Worm (Caenorhabditis elegans) whole organism, L2 larva: ENCODE data around the gene kdin-1.
A peak's percentile ranks its signal among the peaks of the same experiment; 100 is the strongest.
"Not testable (repeated sequence)": the region's sequence is repeated elsewhere in the genome, so short reads cannot be mapped to it uniquely, and the experiment has no call there.

Source experiments
- C34F6.9 ChIP-seq: fragments of 150-350 bp; optimal IDR thresholded peaks from 2 replicates; lab custom pipeline; 2014; ENCODE audit warnings: missing biosample characterization, missing genetic modification characterization
- F13H6.1 ChIP-seq: sonication (generic microtip); optimal IDR thresholded peaks from 2 replicates; lab custom pipeline; 2016; ENCODE audit warnings: missing genetic modification characterization, missing compliant biosample characterization
- Y55F3AM.14 ChIP-seq: fragments of 200-800 bp; sonication (Bioruptor generic); optimal IDR thresholded peaks from 2 replicates; lab custom pipeline; 2018; ENCODE audit warnings: mild to moderate bottlenecking, missing genetic modification characterization, missing compliant biosample characterization
- ZK546.5 ChIP-seq: sonication (generic microtip); optimal IDR thresholded peaks from 2 replicates; lab custom pipeline; 2017; ENCODE audit warnings: missing biosample characterization, missing genetic modification characterization
- alr-1 ChIP-seq: fragments of 150-350 bp; optimal IDR thresholded peaks from 2 replicates; lab custom pipeline; 2014; ENCODE audit warnings: missing biosample characterization, missing genetic modification characterization
- ama-1 ChIP-seq: fragments of 150-350 bp; optimal IDR thresholded peaks from 2 replicates; lab custom pipeline; 2018; ENCODE audit warnings: inconsistent platforms
- ceh-16 ChIP-seq: fragments of 150-350 bp; optimal IDR thresholded peaks from 2 replicates; lab custom pipeline; 2014; ENCODE audit warnings: missing biosample characterization, missing genetic modification characterization
- crh-2 ChIP-seq: sonication (generic microtip); optimal IDR thresholded peaks from 2 replicates; lab custom pipeline; 2017; ENCODE audit warnings: missing biosample characterization, missing genetic modification characterization
- egl-27 ChIP-seq: sonication (generic microtip); optimal IDR thresholded peaks from 3 replicates; lab custom pipeline; 2017; ENCODE audit warnings: missing biosample characterization, missing genetic modification reagents, missing genetic modification characterization
- elt-1 ChIP-seq: fragments of 150-350 bp; optimal IDR thresholded peaks from 2 replicates; lab custom pipeline; 2014; ENCODE audit warnings: missing biosample characterization, missing genetic modification characterization
- gmeb-1 ChIP-seq: fragments of 150-350 bp; optimal IDR thresholded peaks from 2 replicates; lab custom pipeline; 2014; ENCODE audit warnings: missing biosample characterization, missing genetic modification characterization
- lin-11 ChIP-seq: fragments of 150-350 bp; sonication (generic microtip); optimal IDR thresholded peaks from 2 replicates; lab custom pipeline; 2014; ENCODE audit warnings: missing biosample characterization, missing genetic modification characterization, inconsistent platforms, mixed read lengths
- lin-13 ChIP-seq: fragments of 150-350 bp; optimal IDR thresholded peaks from 2 replicates; lab custom pipeline; 2014; ENCODE audit warnings: missing biosample characterization, missing genetic modification reagents, missing genetic modification characterization
- lsy-2 ChIP-seq, 2 experiments: fragments of 150-350 bp in 1 of 2; sonication (generic microtip) in 1 of 2; optimal IDR thresholded peaks; 2 replicates each; lab custom pipeline; 2014 to 2017; ENCODE audit warnings: missing biosample characterization in 2 of 2, missing genetic modification characterization in 2 of 2
- mab-5 ChIP-seq: fragments of 150-350 bp; optimal IDR thresholded peaks from 2 replicates; lab custom pipeline; 2014; ENCODE audit warnings: missing biosample characterization, missing genetic modification characterization
- mdl-1 ChIP-seq, 2 experiments: fragments of 150-350 bp in 1 of 2; sonication (generic microtip) in 1 of 2; optimal IDR thresholded peaks; 2 replicates each; lab custom pipeline; 2017; ENCODE audit warnings: missing biosample characterization in 2 of 2, missing genetic modification characterization in 2 of 2
- nhr-10 ChIP-seq: sonication (generic microtip); optimal IDR thresholded peaks from 2 replicates; lab custom pipeline; 2017; ENCODE audit warnings: missing biosample characterization, missing genetic modification characterization
- nhr-12 ChIP-seq: fragments of 150-350 bp; optimal IDR thresholded peaks from 2 replicates; lab custom pipeline; 2014; ENCODE audit warnings: missing biosample characterization, missing genetic modification characterization
- nhr-129 ChIP-seq: fragments of 150-350 bp; optimal IDR thresholded peaks from 2 replicates; lab custom pipeline; 2014; ENCODE audit warnings: missing biosample characterization, missing genetic modification characterization
- nhr-21 ChIP-seq: fragments of 150-350 bp; optimal IDR thresholded peaks from 2 replicates; lab custom pipeline; 2014; ENCODE audit warnings: missing biosample characterization, missing genetic modification characterization
- nhr-23 ChIP-seq: fragments of 150-350 bp; optimal IDR thresholded peaks from 2 replicates; lab custom pipeline; 2014; ENCODE audit warnings: missing biosample characterization, missing genetic modification reagents, missing genetic modification characterization
- nhr-237 ChIP-seq: fragments of 150-350 bp; optimal IDR thresholded peaks from 2 replicates; lab custom pipeline; 2014; ENCODE audit warnings: missing biosample characterization, missing genetic modification characterization
- nhr-25 ChIP-seq: fragments of 150-350 bp; sonication (generic microtip); optimal IDR thresholded peaks from 3 replicates; lab custom pipeline; 2014; ENCODE audit warnings: missing biosample characterization, missing genetic modification characterization
- nhr-6 ChIP-seq: fragments of 150-350 bp; optimal IDR thresholded peaks from 2 replicates; lab custom pipeline; 2014; ENCODE audit warnings: missing biosample characterization, missing genetic modification characterization
- nhr-77 ChIP-seq: fragments of 150-350 bp; optimal IDR thresholded peaks from 2 replicates; lab custom pipeline; 2014; ENCODE audit warnings: missing biosample characterization, missing genetic modification characterization
- sma-3 ChIP-seq: sonication (generic microtip); optimal IDR thresholded peaks from 2 replicates; lab custom pipeline; 2016; ENCODE audit warnings: missing genetic modification reagents, missing genetic modification characterization, missing compliant biosample characterization
- sma-9 ChIP-seq, 2 experiments: fragments of 150-350 bp in 1 of 2; sonication (generic microtip) in 1 of 2; optimal IDR thresholded peaks; 2 replicates each; lab custom pipeline; 2014 to 2016; ENCODE audit warnings: missing genetic modification characterization in 2 of 2, mild to moderate bottlenecking in 1 of 2, missing biosample characterization in 1 of 2, missing compliant biosample characterization in 1 of 2, missing genetic modification reagents in 1 of 2, moderate library complexity in 1 of 2
- snpc-4 ChIP-seq: fragments of 150-350 bp; optimal IDR thresholded peaks from 2 replicates; lab custom pipeline; 2014; ENCODE audit warnings: missing biosample characterization, missing genetic modification characterization
- unc-62 ChIP-seq: fragments of 150-350 bp; optimal IDR thresholded peaks from 2 replicates; lab custom pipeline; 2014; ENCODE audit warnings: missing biosample characterization, missing genetic modification reagents, missing genetic modification characterization
- zag-1 ChIP-seq: fragments of 150-350 bp; optimal IDR thresholded peaks from 2 replicates; lab custom pipeline; 2014; ENCODE audit warnings: missing biosample characterization, missing genetic modification characterization
- ztf-1 ChIP-seq: fragments of 200-800 bp; sonication (Bioruptor generic); conservative IDR thresholded peaks from 2 replicates; pipeline ENCODE4 v1.3.6; 2022; ENCODE audit warnings: missing genetic modification characterization, missing compliant biosample characterization
- ztf-11 ChIP-seq: sonication (generic microtip); optimal IDR thresholded peaks from 2 replicates; lab custom pipeline; 2017; ENCODE audit warnings: missing biosample characterization, missing genetic modification characterization
- ztf-4 ChIP-seq: fragments of 150-350 bp; optimal IDR thresholded peaks from 2 replicates; lab custom pipeline; 2014; ENCODE audit warnings: missing biosample characterization, missing genetic modification characterization

Gene kdin-1

ce11 chrIV:11067003-11067402 lies 28.5 kb downstream of the kdin-1 start, which contains the start of gene ttr-17:
TSS of gene ttr-17 (minus strand) at chrIV:11067026.
- TF ChIP-seq sma-9 (GFP tag; optimal IDR thresholded peaks at IDR 0.05; lab: Kevin White, UChicago) (peak; percentile 50), sma-9 (tag; optimal IDR thresholded peaks at IDR 0.05; lab: Kevin White, UChicago) (no peak), egl-27 (tag; lab: Kevin White, UChicago) (no peak), elt-1 (no peak), sma-3 (GFP tag; lab: Kevin White, UChicago) (no peak), unc-62 (no peak), F13H6.1 (tag; lab: Kevin White, UChicago) (peak; percentile 54), mdl-1 (tag; optimal IDR thresholded peaks at IDR 0.05; lab: Kevin White, UChicago) (no peak), nhr-10 (tag; lab: Kevin White, UChicago) (no peak), alr-1 (tag; lab: Kevin White, UChicago) (no peak), C34F6.9 (tag; lab: Kevin White, UChicago) (peak; percentile 7), zag-1 (tag; lab: Kevin White, UChicago) (no peak), nhr-25 (no peak), ztf-1 (GFP tag; lab: Robert Waterston, UW) (no peak), lsy-2 (tag; optimal IDR thresholded peaks at IDR 0.05; lab: Kevin White, UChicago) (peak in 1 of 2 experiments; percentile 43), snpc-4 (tag; lab: Kevin White, UChicago) (no peak), nhr-12 (tag; lab: Kevin White, UChicago) (no peak), lin-13 (no peak), lin-11 (tag; lab: Kevin White, UChicago) (no peak), nhr-23 (tag; lab: Kevin White, UChicago) (no peak), ama-1 (lab: Kevin White, UChicago) (peak; percentile 54), ceh-16 (no peak), Y55F3AM.14 (GFP tag; lab: Kevin White, UChicago) (no peak), ztf-11 (no peak)

DNA sequence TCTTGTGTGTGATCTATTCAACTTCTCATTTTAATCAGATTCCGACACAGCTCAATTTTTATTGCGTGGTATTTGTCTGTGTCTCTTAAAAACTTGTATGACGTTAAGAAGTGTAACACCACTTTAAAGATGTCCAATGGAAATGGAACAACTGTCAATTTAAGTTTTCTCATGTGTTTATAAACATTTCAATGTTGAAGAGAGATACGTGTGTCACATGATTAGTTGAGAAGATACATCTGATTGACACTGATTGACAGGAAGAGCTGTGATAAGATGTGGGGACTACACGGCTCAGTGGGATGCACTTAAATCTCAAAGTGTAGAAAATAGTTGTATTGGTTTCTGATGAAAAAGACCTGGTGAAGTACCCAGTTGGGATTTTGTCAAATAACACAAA lies 29.9 kb downstream of the kdin-1 start:
- TF ChIP-seq lsy-2 (tag; optimal IDR thresholded peaks at IDR 0.05; lab: Kevin White, UChicago) (peak in 1 of 2 experiments; percentile 77), nhr-77 (tag; lab: Kevin White, UChicago) (no peak), mab-5 (tag; lab: Kevin White, UChicago) (peak; percentile 58), Y55F3AM.14 (GFP tag; lab: Kevin White, UChicago) (no peak), nhr-6 (tag; lab: Kevin White, UChicago) (peak; percentile 67), ceh-16 (no peak), nhr-129 (tag; lab: Kevin White, UChicago) (peak; percentile 87), ztf-1 (GFP tag; lab: Robert Waterston, UW) (no peak), F13H6.1 (tag; lab: Kevin White, UChicago) (peak; percentile 84), ztf-4 (peak; percentile 62), C34F6.9 (tag; lab: Kevin White, UChicago) (peak; percentile 59), unc-62 (peak; percentile 79), sma-9 (GFP tag; optimal IDR thresholded peaks at IDR 0.05; lab: Kevin White, UChicago) (peak; percentile 72), sma-9 (tag; optimal IDR thresholded peaks at IDR 0.05; lab: Kevin White, UChicago) (no peak), nhr-21 (tag; lab: Kevin White, UChicago) (no peak), lin-13 (no peak), ztf-11 (no peak), gmeb-1 (tag; lab: Kevin White, UChicago) (no peak), ama-1 (lab: Kevin White, UChicago) (no peak), mdl-1 (tag; optimal IDR thresholded peaks at IDR 0.05; lab: Kevin White, UChicago) (no peak)

DNA sequence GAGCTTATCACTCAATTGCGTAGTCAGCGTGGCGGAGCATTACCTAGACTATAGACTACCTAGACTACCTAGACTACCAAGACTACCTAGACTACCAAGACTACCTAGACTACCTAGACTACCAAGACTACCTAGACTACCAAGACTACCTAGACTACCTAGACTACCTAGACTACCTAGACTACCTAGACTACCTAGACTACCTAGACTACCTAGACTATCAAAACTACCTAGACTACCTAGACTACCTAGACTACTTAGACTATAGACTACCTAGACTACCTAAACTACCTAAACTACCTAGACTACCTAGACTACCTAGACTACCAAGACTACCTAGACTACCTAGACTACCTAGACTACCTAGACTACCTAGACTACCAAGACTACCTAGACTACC lies 32.4 kb downstream of the kdin-1 start:
- peak; percentile 76 for TF ChIP-seq nhr-237 (tag; lab: Kevin White, UChicago)
- TF ChIP-seq sma-9 (GFP tag; optimal IDR thresholded peaks at IDR 0.05; lab: Kevin White, UChicago) = not testable (repeated sequence)
- TF ChIP-seq sma-9 (tag; optimal IDR thresholded peaks at IDR 0.05; lab: Kevin White, UChicago) = peak; percentile 59
- TF ChIP-seq, all 48 proteins: peak for 2; not testable (repeated sequence) for 46

ce11 chrIV:11078482-11078881 lies 40.0 kb downstream of the kdin-1 start, which contains the start of gene Y5F2A.4:
TSS of gene Y5F2A.4 (minus strand) at chrIV:11078582.
- TF ChIP-seq nhr-23 (tag; lab: Kevin White, UChicago) (no peak), mab-5 (tag; lab: Kevin White, UChicago) (no peak), lin-11 (tag; lab: Kevin White, UChicago) (no peak), crh-2 (tag; lab: Kevin White, UChicago) (no peak), sma-3 (GFP tag; lab: Kevin White, UChicago) (no peak), ZK546.5 (no peak), nhr-77 (tag; lab: Kevin White, UChicago) (no peak), ceh-16 (no peak)
- TF ChIP-seq, all 48 proteins: peak for 0
